Worm (Caenorhabditis elegans) whole organism, L4 larva: Measurements from ENCODE around the gene lgc-1.

Experiments used
- R02D3.7 ChIP-seq: fragments of 150-350 bp; sonication (generic microtip); optimal IDR thresholded peaks from 3 replicates; lab custom pipeline; 2014; ENCODE audit warnings: missing biosample characterization, missing genetic modification characterization
- cey-2 ChIP-seq: sonication (generic microtip); optimal IDR thresholded peaks from 3 replicates; lab custom pipeline; 2017; ENCODE audit warnings: missing genetic modification characterization, mild to moderate bottlenecking, missing compliant biosample characterization, antibody characterized with exemption, borderline replicate concordance; ENCODE audit not compliant: insufficient read depth
- daf-8 ChIP-seq: fragments of 200-800 bp; sonication (Bioruptor generic); IDR thresholded peaks from 2 replicates; pipeline ENCODE4 v1.3.6; 2022; ENCODE audit warnings: missing genetic modification characterization, missing compliant biosample characterization
- egl-43 ChIP-seq: fragments of 200-800 bp; sonication (Bioruptor generic); IDR thresholded peaks from 2 replicates; pipeline ENCODE4 v1.3.6; 2022; ENCODE audit warnings: missing genetic modification reagents, missing genetic modification characterization, missing compliant biosample characterization
- gei-8 ChIP-seq: fragments of 200-800 bp; sonication (Bioruptor generic); optimal IDR thresholded peaks from 2 replicates; lab custom pipeline; 2018; ENCODE audit warnings: mild to moderate bottlenecking, missing genetic modification characterization, missing compliant biosample characterization
- mdl-1 ChIP-seq, 2 experiments: fragments of 150-350 bp in 1 of 2; sonication (generic microtip) in 1 of 2; optimal IDR thresholded peaks; 2 replicates each; lab custom pipeline; 2014 to 2017; ENCODE audit warnings: missing biosample characterization in 2 of 2, missing genetic modification characterization in 2 of 2
- nhr-25 ChIP-seq: sonication (generic microtip); optimal IDR thresholded peaks from 2 replicates; lab custom pipeline; 2017; ENCODE audit warnings: missing genetic modification characterization, mild to moderate bottlenecking, missing compliant biosample characterization, antibody characterized with exemption, moderate library complexity, borderline replicate concordance; ENCODE audit not compliant: insufficient read depth

- TF ChIP-seq mdl-1 (tag; optimal IDR thresholded peaks at IDR 0.05; lab: Kevin White, UChicago) (peak; percentile 24 to 77), cey-2 (peak; percentile 53), nhr-25 (tag; lab: Kevin White, UChicago) (peak; percentile 62), R02D3.7 (tag; lab: Kevin White, UChicago) (no peak), gei-8 (GFP tag; lab: Kevin White, UChicago) (peak; percentile 78), egl-43 (GFP tag; lab: Robert Waterston, UW) (no peak), daf-8 (GFP tag; lab: Robert Waterston, UW) (no peak)
These were observed 3.3 kb upstream of the lgc-1 start, which contains the start of gene nhr-57 for ce11 chrV:4131471-4131939.
